Fruit fly (Drosophila melanogaster): Measurements from ENCODE around the gene CG14265.

The CG14265 gene

dm6 chrX:3188419-3188818 lies 48.1 kb downstream of the CG14265 start (continued):
- TF ChIP-seq ttk (GFP tag; IDR thresholded peaks at IDR 0.05) (no peak), kni (GFP tag; optimal IDR thresholded peaks at IDR 0.05) (peak; percentile 34), CG12299 (tag; optimal IDR thresholded peaks at IDR 0.05) (no peak), CG6689 (GFP tag; IDR thresholded peaks at IDR 0.05) (peak; percentile 25; the same call in 1 of the 2 replicates), Side (GFP tag; optimal IDR thresholded peaks at IDR 0.05) (peak; percentile 52), slou (GFP tag; optimal IDR thresholded peaks at IDR 0.05) (peak; percentile 17), Fer1 (GFP tag; optimal IDR thresholded peaks at IDR 0.05) (peak; percentile 49), CG2875 (GFP tag; optimal IDR thresholded peaks at IDR 0.05) (peak; percentile 37), CG17912 (GFP tag; optimal IDR thresholded peaks at IDR 0.05) (peak; percentile 51), CG4360 (GFP tag; IDR thresholded peaks at IDR 0.05) (peak; percentile 41; the same call in 1 of the 2 replicates), pan (optimal IDR thresholded peaks at IDR 0.05) (no peak), pan (GFP tag; optimal IDR thresholded peaks at IDR 0.05 in 1 of 2, IDR thresholded peaks at IDR 0.05 in 1 of 2) (peak in 1 of 2 experiments; percentile 40), HmgZ (tag; optimal IDR thresholded peaks at IDR 0.05) (peak; percentile 49), CG8290 (GFP tag; optimal IDR thresholded peaks at IDR 0.05) (peak; percentile 8), CG8290 (tag; optimal IDR thresholded peaks at IDR 0.05) (peak in 1 of 2 experiments; percentile 61), HHEX (GFP tag; optimal IDR thresholded peaks at IDR 0.05) (peak; percentile 45), CG12155 (GFP tag; optimal IDR thresholded peaks at IDR 0.05) (no peak), onecut (GFP tag; IDR thresholded peaks at IDR 0.05) (peak; percentile 55), Oli (tag; optimal IDR thresholded peaks at IDR 0.05) (peak; percentile 2), bab2 (GFP tag; optimal IDR thresholded peaks at IDR 0.05) (peak; percentile 60), Spps (tag; optimal IDR thresholded peaks at IDR 0.05) (peak; percentile 10), psq (GFP tag; optimal IDR thresholded peaks at IDR 0.05) (peak; percentile 35), CG18619 (GFP tag; optimal IDR thresholded peaks at IDR 0.05) (peak; percentile 8), da (GFP tag; optimal IDR thresholded peaks at IDR 0.05) (no peak), CG12769 (tag; optimal IDR thresholded peaks at IDR 0.05) (peak; percentile 47), CG15011 (GFP tag; optimal IDR thresholded peaks at IDR 0.05) (peak; percentile 21), pfk (GFP tag; optimal IDR thresholded peaks at IDR 0.05) (peak; percentile 40), CG10209 (GFP tag; optimal IDR thresholded peaks at IDR 0.05) (peak; percentile 60), stwl (tag; optimal IDR thresholded peaks at IDR 0.05) (peak; percentile 5), br (optimal IDR thresholded peaks at IDR 0.05) (no peak), CG6254 (GFP tag; optimal IDR thresholded peaks at IDR 0.05) (peak; percentile 14), CG31388 (GFP tag; optimal IDR thresholded peaks at IDR 0.05) (no peak), CG3407 (GFP tag; optimal IDR thresholded peaks at IDR 0.05) (peak; percentile 53), Lhr (GFP tag; optimal IDR thresholded peaks at IDR 0.05) (peak; percentile 19), NC2β (GFP tag; optimal IDR thresholded peaks at IDR 0.05) (peak; percentile 2), CG1233 (GFP tag; optimal IDR thresholded peaks at IDR 0.05) (peak; percentile 64), crc (GFP tag; optimal IDR thresholded peaks at IDR 0.05) (no peak), Trl (optimal IDR thresholded peaks at IDR 0.05) (no peak), Trl (GFP tag; optimal IDR thresholded peaks at IDR 0.05) (peak; percentile 66), CG10267 (tag; optimal IDR thresholded peaks at IDR 0.05) (peak; percentile 10), CG11696 (GFP tag; IDR thresholded peaks at IDR 0.05) (0 out of 2 replicates have a peak, but pooled peaks have one; percentile 33), CG2120 (GFP tag; optimal IDR thresholded peaks at IDR 0.05) (peak; percentile 0), CrebB (tag; optimal IDR thresholded peaks at IDR 0.05) (peak; percentile 45), Rfx (GFP tag; IDR thresholded peaks at IDR 0.05) (no peak), Atf-2 (GFP tag; optimal IDR thresholded peaks at IDR 0.05) (peak; percentile 6), caup (GFP tag; optimal IDR thresholded peaks at IDR 0.05; ENCODE audit: severe bottlenecking) (peak; percentile 70), CG8089 (GFP tag; optimal IDR thresholded peaks at IDR 0.05) (peak; percentile 36), Meics (GFP tag; optimal IDR thresholded peaks at IDR 0.05) (peak; percentile 43), zfh2 (GFP tag; optimal IDR thresholded peaks at IDR 0.05) (no peak), repo (GFP tag; optimal IDR thresholded peaks at IDR 0.05) (peak; percentile 4), Vsx1 (GFP tag; optimal IDR thresholded peaks at IDR 0.05) (peak; percentile 23), Aef1 (GFP tag; IDR thresholded peaks at IDR 0.05) (no peak)
